Worm (Caenorhabditis elegans) whole organism, L4 larva: Measurements from ENCODE around the gene zig-3.

Source experiments
- F49E8.2 ChIP-seq: sonication (generic microtip); optimal IDR thresholded peaks from 2 replicates; lab custom pipeline; 2016; ENCODE audit warnings: missing compliant biosample characterization, mild to moderate bottlenecking, missing genetic modification characterization, borderline replicate concordance
- R02D3.7 ChIP-seq: fragments of 150-350 bp; sonication (generic microtip); optimal IDR thresholded peaks from 3 replicates; lab custom pipeline; 2014; ENCODE audit warnings: missing biosample characterization, missing genetic modification characterization
- T26A8.4 ChIP-seq: fragments of 200-800 bp; sonication (Bioruptor generic); IDR thresholded peaks from 2 replicates; pipeline ENCODE4 v1.3.6; 2022; ENCODE audit warnings: missing genetic modification characterization, missing compliant biosample characterization
- Y105C5A.15 ChIP-seq: fragments of 200-800 bp; sonication (Bioruptor generic); IDR thresholded peaks from 2 replicates; pipeline ENCODE4 v1.3.6; 2022; ENCODE audit warnings: missing genetic modification characterization, missing compliant biosample characterization
- ZK546.5 ChIP-seq, 2 experiments: sonication (generic microtip); optimal IDR thresholded peaks; 2 replicates each; lab custom pipeline; 2017; ENCODE audit warnings: missing biosample characterization in 2 of 2, missing genetic modification characterization in 2 of 2
- aha-1 ChIP-seq: fragments of 150-350 bp; peaks from one replicate; lab custom pipeline; 2014; ENCODE audit warnings: missing biosample characterization, missing genetic modification characterization
- ama-1 ChIP-seq: fragments of 150-350 bp; optimal IDR thresholded peaks from 2 replicates; lab custom pipeline; 2014; ENCODE audit warnings: inconsistent platforms, mixed read lengths
- ceh-20 ChIP-seq: fragments of 200-800 bp; sonication (Bioruptor generic); IDR thresholded peaks from 2 replicates; pipeline ENCODE4 v1.3.6; 2022; ENCODE audit warnings: missing genetic modification reagents, missing genetic modification characterization, missing compliant biosample characterization
- ceh-28 ChIP-seq: fragments of 150-350 bp; optimal IDR thresholded peaks from 2 replicates; lab custom pipeline; 2014; ENCODE audit warnings: missing biosample characterization, missing genetic modification reagents, missing genetic modification characterization
- ceh-32 ChIP-seq: sonication (generic microtip); optimal IDR thresholded peaks from 2 replicates; lab custom pipeline; 2016; ENCODE audit warnings: mild to moderate bottlenecking, missing genetic modification characterization, missing compliant biosample characterization; ENCODE audit not compliant: poor library complexity
- ceh-44 ChIP-seq: fragments of 200-800 bp; sonication (Bioruptor generic); IDR thresholded peaks from 2 replicates; pipeline ENCODE4 v1.3.6; 2022; ENCODE audit warnings: missing genetic modification reagents, missing genetic modification characterization, missing compliant biosample characterization
- ceh-62 ChIP-seq: sonication (generic microtip); optimal IDR thresholded peaks from 2 replicates; lab custom pipeline; 2017; ENCODE audit warnings: missing biosample characterization, missing genetic modification characterization
- ces-1 ChIP-seq: fragments of 150-350 bp; sonication (generic microtip); optimal IDR thresholded peaks from 4 replicates; lab custom pipeline; 2014; ENCODE audit warnings: missing biosample characterization, missing genetic modification reagents, missing genetic modification characterization
- daf-16 ChIP-seq, 3 experiments: sonication (generic microtip); optimal IDR thresholded peaks; 2 replicates each; lab custom pipeline; 2016 to 2017; ENCODE audit warnings: missing genetic modification characterization in 3 of 3, missing genetic modification reagents in 3 of 3, mild to moderate bottlenecking in 2 of 3, missing compliant biosample characterization in 2 of 3, missing biosample characterization in 1 of 3, moderate library complexity in 1 of 3
- daf-19 ChIP-seq: fragments of 200-800 bp; sonication (Bioruptor generic); conservative IDR thresholded peaks from 2 replicates; pipeline ENCODE4 v1.3.6; 2022; ENCODE audit warnings: missing genetic modification characterization, missing compliant biosample characterization
- dmd-6 ChIP-seq: fragments of 200-800 bp; sonication (Bioruptor generic); IDR thresholded peaks from 2 replicates; pipeline ENCODE4 v1.3.6; 2022; ENCODE audit warnings: missing genetic modification reagents, missing genetic modification characterization, missing compliant biosample characterization
- dmd-8 ChIP-seq: fragments of 200-800 bp; sonication (Bioruptor generic); IDR thresholded peaks from 2 replicates; pipeline ENCODE4 v1.3.6; 2022; ENCODE audit warnings: missing genetic modification characterization, missing compliant biosample characterization
- dpl-1 ChIP-seq: fragments of 150-350 bp; optimal IDR thresholded peaks from 2 replicates; lab custom pipeline; 2014; ENCODE audit warnings: missing biosample characterization, missing genetic modification reagents, missing genetic modification characterization
- duxl-1 ChIP-seq: sonication (generic microtip); optimal IDR thresholded peaks from 2 replicates; lab custom pipeline; 2016; ENCODE audit warnings: mild to moderate bottlenecking, missing genetic modification characterization, moderate library complexity, missing compliant biosample characterization; ENCODE audit not compliant: poor library complexity
- dve-1 ChIP-seq: sonication (generic microtip); optimal IDR thresholded peaks from 2 replicates; lab custom pipeline; 2017; ENCODE audit warnings: antibody characterized with exemption, mild to moderate bottlenecking, missing genetic modification characterization, missing compliant biosample characterization; ENCODE audit not compliant: insufficient read depth
- hif-1 ChIP-seq, 2 experiments: sonication (generic microtip); optimal IDR thresholded peaks; 2 replicates each; lab custom pipeline; 2016 to 2017; ENCODE audit warnings: missing compliant biosample characterization in 2 of 2, missing genetic modification characterization in 2 of 2, missing genetic modification reagents in 2 of 2, missing genotype in 2 of 2, mild to moderate bottlenecking in 1 of 2
- jun-1 ChIP-seq: fragments of 150-350 bp; optimal IDR thresholded peaks from 2 replicates; lab custom pipeline; 2014; ENCODE audit warnings: missing biosample characterization, missing genetic modification reagents, missing genetic modification characterization
- lin-15B ChIP-seq: fragments of 150-350 bp; sonication (generic microtip); optimal IDR thresholded peaks from 3 replicates; lab custom pipeline; 2014; ENCODE audit warnings: missing biosample characterization, missing genetic modification characterization
- lsy-2 ChIP-seq, 2 experiments: fragments of 150-350 bp in 1 of 2; sonication (generic microtip) in 1 of 2; optimal IDR thresholded peaks; 2 replicates each; lab custom pipeline; 2014 to 2017; ENCODE audit warnings: missing biosample characterization in 2 of 2, missing genetic modification characterization in 2 of 2
- madf-5 ChIP-seq, 2 experiments: fragments of 200-800 bp; sonication (Bioruptor generic); IDR thresholded peaks; 2 replicates each; pipeline ENCODE4 v1.3.6; 2022; ENCODE audit warnings: missing compliant biosample characterization in 2 of 2, missing genetic modification characterization in 2 of 2
- madf-9 ChIP-seq: fragments of 200-800 bp; sonication (Bioruptor generic); conservative IDR thresholded peaks from 2 replicates; pipeline ENCODE4 v1.3.6; 2022; ENCODE audit warnings: missing genetic modification reagents, missing genetic modification characterization, missing compliant biosample characterization
- mes-2 ChIP-seq: sonication (generic microtip); optimal IDR thresholded peaks from 2 replicates; lab custom pipeline; 2016; ENCODE audit warnings: missing genotype, mild to moderate bottlenecking, missing genetic modification characterization, missing compliant biosample characterization; ENCODE audit not compliant: poor library complexity, severe bottlenecking
- mxl-2 ChIP-seq: fragments of 200-800 bp; sonication (Bioruptor generic); conservative IDR thresholded peaks from 2 replicates; pipeline ENCODE4 v1.3.6; 2022; ENCODE audit warnings: missing genetic modification reagents, missing genetic modification characterization, missing compliant biosample characterization
- nhr-102 ChIP-seq: sonication (generic microtip); optimal IDR thresholded peaks from 2 replicates; lab custom pipeline; 2016; ENCODE audit warnings: mild to moderate bottlenecking, missing genetic modification characterization, moderate library complexity, missing compliant biosample characterization
- nhr-11 ChIP-seq: fragments of 150-350 bp; optimal IDR thresholded peaks from 2 replicates; lab custom pipeline; 2014; ENCODE audit warnings: missing biosample characterization, missing genetic modification characterization
- nhr-25 ChIP-seq: sonication (generic microtip); optimal IDR thresholded peaks from 2 replicates; lab custom pipeline; 2017; ENCODE audit warnings: missing genetic modification characterization, mild to moderate bottlenecking, missing compliant biosample characterization, antibody characterized with exemption, moderate library complexity, borderline replicate concordance; ENCODE audit not compliant: insufficient read depth
- nhr-28 ChIP-seq: fragments of 150-350 bp; optimal IDR thresholded peaks from 2 replicates; lab custom pipeline; 2014; ENCODE audit warnings: missing biosample characterization, missing genetic modification characterization
- nhr-42 ChIP-seq: fragments of 200-800 bp; sonication (Bioruptor generic); IDR thresholded peaks from 2 replicates; pipeline ENCODE4 v1.3.6; 2022; ENCODE audit warnings: missing genetic modification characterization, missing compliant biosample characterization
- nhr-6 ChIP-seq: fragments of 150-350 bp; optimal IDR thresholded peaks from 2 replicates; lab custom pipeline; 2014; ENCODE audit warnings: missing biosample characterization, missing genetic modification characterization
- pha-4 ChIP-seq, 2 experiments: fragments of 150-350 bp in 1 of 2; fragments of 200-800 bp in 1 of 2; sonication (Bioruptor generic) in 1 of 2; IDR thresholded peaks in 1 of 2; optimal IDR thresholded peaks in 1 of 2; 2 replicates each; pipeline versions ENCODE4 v1.3.6 to Lab custom; 2014 to 2022; ENCODE audit warnings: missing genetic modification characterization in 2 of 2, missing genetic modification reagents in 2 of 2, missing biosample characterization in 1 of 2, missing compliant biosample characterization in 1 of 2
- pqm-1 ChIP-seq: sonication (generic microtip); optimal IDR thresholded peaks from 2 replicates; lab custom pipeline; 2017; ENCODE audit warnings: missing biosample characterization, missing genetic modification characterization
- snpc-1.2 ChIP-seq: fragments of 200-800 bp; sonication (Bioruptor generic); IDR thresholded peaks from 2 replicates; pipeline ENCODE4 v1.3.6; 2022; ENCODE audit warnings: missing genetic modification reagents, missing genetic modification characterization, missing compliant biosample characterization
- snpc-4 ChIP-seq: fragments of 150-350 bp; optimal IDR thresholded peaks from 2 replicates; lab custom pipeline; 2014; ENCODE audit warnings: missing biosample characterization, missing genetic modification characterization
- unc-130 ChIP-seq: sonication (generic microtip); optimal IDR thresholded peaks from 2 replicates; lab custom pipeline; 2016; ENCODE audit warnings: missing genetic modification reagents, missing genetic modification characterization, missing compliant biosample characterization
- unc-62 ChIP-seq, 3 experiments: fragments of 150-350 bp in 1 of 3; sonication (generic microtip); optimal IDR thresholded peaks in 2 of 3; peaks in 1 of 3; 1 replicate in 1 of 3; 2 replicates in 2 of 3; lab custom pipeline; 2014 to 2017; ENCODE audit warnings: missing biosample characterization in 3 of 3, missing genetic modification characterization in 3 of 3, missing genetic modification reagents in 3 of 3, missing genotype in 1 of 3
- vab-7 ChIP-seq: fragments of 200-800 bp; sonication (Bioruptor generic); IDR thresholded peaks from 2 replicates; pipeline ENCODE4 v1.3.6; 2022; ENCODE audit warnings: missing genetic modification reagents, missing genetic modification characterization, missing compliant biosample characterization
- zfp-2 ChIP-seq: sonication (generic microtip); optimal IDR thresholded peaks from 2 replicates; lab custom pipeline; 2016; ENCODE audit warnings: mild to moderate bottlenecking, missing genetic modification characterization, missing compliant biosample characterization

zig-3 gene

ce11 chrX:7901840-7902239 lies 28.7 kb upstream of the zig-3 start (continued):
- TF ChIP-seq pqm-1 (tag; lab: Kevin White, UChicago) (peak; percentile 64), dpl-1 (GFP tag; lab: Kevin White, UChicago) (no peak), nhr-28 (peak; percentile 86), zfp-2 (tag; lab: Kevin White, UChicago) (no peak), ceh-20 (GFP tag; lab: Robert Waterston, UW) (no peak), dmd-8 (GFP tag; lab: Robert Waterston, UW) (no peak)

- TF ChIP-seq Y105C5A.15 (GFP tag; lab: Robert Waterston, UW): no peak
- TF ChIP-seq ZK546.5 (tag; optimal IDR thresholded peaks at IDR 0.05; lab: Kevin White, UChicago): no peak
- TF ChIP-seq hif-1 (tag; optimal IDR thresholded peaks at IDR 0.05; lab: Kevin White, UChicago): no peak
- no peak for TF ChIP-seq ces-1 (GFP tag; lab: Kevin White, UChicago)
- no peak for TF ChIP-seq daf-16 (GFP tag; optimal IDR thresholded peaks at IDR 0.05; lab: Kevin White, UChicago)
- peak; percentile 23 for TF ChIP-seq daf-16 (tag; optimal IDR thresholded peaks at IDR 0.05; lab: Kevin White, UChicago)
- TF ChIP-seq dmd-6 (GFP tag; lab: Robert Waterston, UW): no peak
- no peak for TF ChIP-seq snpc-1.2 (GFP tag; lab: Robert Waterston, UW)
Measured at ce11 chrX:7902976-7903375, 27.6 kb upstream of the zig-3 start, which contains the start of gene C39D10.11. Gene C39D10.11, plus strand, starts transcription at chrX:7903276.

ce11 chrX:7906430-7907014 lies 24.0 kb upstream of the zig-3 start, which contains the start of gene C39D10.1:
Gene C39D10.1, plus strand, starts transcription at chrX:7906964.
- TF ChIP-seq ceh-62: no peak
- TF ChIP-seq ceh-44 (GFP tag; lab: Robert Waterston, UW): peak; percentile 40; the same call in 1 of the 2 replicates
- no peak for TF ChIP-seq lsy-2 (tag; optimal IDR thresholded peaks at IDR 0.05; lab: Kevin White, UChicago)
- peak; percentile 12 for TF ChIP-seq nhr-28
- TF ChIP-seq vab-7 (GFP tag; lab: Robert Waterston, UW): peak; percentile 79
- peak; percentile 29 for TF ChIP-seq unc-130
- no peak for TF ChIP-seq jun-1 (tag; lab: Kevin White, UChicago)
- no peak for TF ChIP-seq dpl-1 (GFP tag; lab: Kevin White, UChicago)
- TF ChIP-seq snpc-1.2 (GFP tag; lab: Robert Waterston, UW): peak; percentile 66
- TF ChIP-seq duxl-1 (tag; lab: Kevin White, UChicago): peak; percentile 36
- no peak for TF ChIP-seq ceh-32 (tag; lab: Kevin White, UChicago)
- TF ChIP-seq madf-5 (GFP tag; IDR thresholded peaks at IDR 0.05; lab: Robert Waterston, UW): peak in 1 of 2 experiments; percentile 44; a peak in 1 of 4 replicates
- no peak for TF ChIP-seq ama-1 (lab: Kevin White, UChicago)
- no peak for TF ChIP-seq R02D3.7
- TF ChIP-seq snpc-4 (tag; lab: Kevin White, UChicago): no peak
- no peak for TF ChIP-seq nhr-25 (tag; lab: Kevin White, UChicago)
- no peak for TF ChIP-seq nhr-11 (tag; lab: Kevin White, UChicago)
- no peak for TF ChIP-seq F49E8.2 (tag; lab: Kevin White, UChicago)
- TF ChIP-seq mxl-2 (GFP tag; lab: Robert Waterston, UW): no peak
- no peak for TF ChIP-seq ceh-28 (tag; lab: Kevin White, UChicago)
- no peak for TF ChIP-seq lin-15B (tag; lab: Kevin White, UChicago)
- TF ChIP-seq daf-19 (GFP tag; lab: Robert Waterston, UW): 0 out of 2 replicates have a peak, but pooled peaks have one; percentile 30
- no peak for TF ChIP-seq ces-1 (GFP tag; lab: Kevin White, UChicago)
- TF ChIP-seq dmd-8 (GFP tag; lab: Robert Waterston, UW): peak; percentile 69; the same call in 1 of the 2 replicates
- TF ChIP-seq Y105C5A.15 (GFP tag; lab: Robert Waterston, UW): no peak
- TF ChIP-seq unc-62 (GFP tag; optimal IDR thresholded peaks at IDR 0.05 in 1 of 2; lab: Kevin White, UChicago): peak in 1 of 2 experiments; percentile 96
- no peak for TF ChIP-seq unc-62 (tag; optimal IDR thresholded peaks at IDR 0.05; lab: Kevin White, UChicago)
- TF ChIP-seq nhr-102: peak; percentile 33
- peak; percentile 12; the same call in 1 of the 2 replicates for TF ChIP-seq madf-9
- no peak for TF ChIP-seq dve-1 (tag; lab: Kevin White, UChicago)
- no peak for TF ChIP-seq zfp-2 (tag; lab: Kevin White, UChicago)
- no peak for TF ChIP-seq aha-1
- TF ChIP-seq mes-2: no peak
- TF ChIP-seq nhr-42 (GFP tag; lab: Robert Waterston, UW): no peak
- TF ChIP-seq T26A8.4 (GFP tag; lab: Robert Waterston, UW): no peak
- peak; percentile 67; the same call in 1 of the 2 replicates for TF ChIP-seq pha-4 (GFP tag; IDR thresholded peaks at IDR 0.05; lab: Robert Waterston, UW)
- no peak for TF ChIP-seq pha-4 (tag; optimal IDR thresholded peaks at IDR 0.05; lab: Kevin White, UChicago)
- TF ChIP-seq nhr-6 (tag; lab: Kevin White, UChicago): no peak
